Fruit fly (Drosophila melanogaster): ENCODE data around the gene MED20.
A peak's percentile ranks its signal among the peaks of the same experiment; 100 is the strongest.

MED20 gene

DNA sequence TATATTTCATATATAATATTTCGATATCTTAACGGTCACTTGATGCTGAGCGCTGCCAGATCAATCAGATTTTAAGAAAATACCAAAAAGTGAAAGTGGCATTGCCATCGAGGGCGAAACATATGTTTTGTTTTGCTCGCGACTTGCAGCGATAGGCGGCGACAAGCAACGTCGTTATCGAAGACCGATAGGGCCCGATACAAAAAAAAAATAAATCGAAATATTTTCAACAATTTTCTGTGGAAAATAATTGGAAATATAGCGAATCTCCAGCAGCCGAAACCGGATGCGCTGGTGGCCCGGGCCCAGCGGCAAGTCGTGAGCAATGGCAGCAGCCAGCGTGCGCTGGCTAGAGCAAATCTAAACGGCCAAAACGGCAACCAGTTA lies 29.4 kb downstream of the MED20 start, which contains the start of gene Megf8 (continued):
- TF ChIP-seq Bgb (GFP tag; IDR thresholded peaks at IDR 0.05; ENCODE audit: partially characterized antibody) (peak; percentile 77), trem (tag; optimal IDR thresholded peaks at IDR 0.05) (peak; percentile 9), HLH4C (GFP tag; IDR thresholded peaks at IDR 0.05; ENCODE audit: partially characterized antibody) (peak; percentile 75), CG4617 (GFP tag; optimal IDR thresholded peaks at IDR 0.05; ENCODE audit: borderline replicate concordance) (peak; percentile 35), nerfin-2 (GFP tag; IDR thresholded peaks at IDR 0.05; ENCODE audit: partially characterized antibody) (peak; percentile 75), CG34224 (GFP tag; IDR thresholded peaks at IDR 0.05; ENCODE audit: partially characterized antibody) (peak; percentile 84), stwl (tag; optimal IDR thresholded peaks at IDR 0.05) (peak; percentile 51), bbx (GFP tag; IDR thresholded peaks at IDR 0.05; ENCODE audit: partially characterized antibody) (peak; percentile 82), Mes4 (GFP tag; optimal IDR thresholded peaks at IDR 0.05) (no peak), B-H1 (GFP tag; IDR thresholded peaks at IDR 0.05) (no peak), vnd (GFP tag; IDR thresholded peaks at IDR 0.05; ENCODE audit: partially characterized antibody) (peak; percentile 16), CG2889 (GFP tag; IDR thresholded peaks at IDR 0.05) (no peak), Hr51 (GFP tag; optimal IDR thresholded peaks at IDR 0.05) (no peak), chinmo (GFP tag; IDR thresholded peaks at IDR 0.05; ENCODE audit: partially characterized antibody) (peak; percentile 92), CG10321 (GFP tag; IDR thresholded peaks at IDR 0.05) (no peak), crp (GFP tag; optimal IDR thresholded peaks at IDR 0.05) (peak; percentile 48 to 90), rib (GFP tag; IDR thresholded peaks at IDR 0.05) (0 out of 2 replicates have a peak, but pooled peaks have one; percentile 35), sna (GFP tag; IDR thresholded peaks at IDR 0.05; ENCODE audit: partially characterized antibody) (peak; percentile 55), Blimp-1 (GFP tag; optimal IDR thresholded peaks at IDR 0.05) (peak; percentile 100), ato (GFP tag; IDR thresholded peaks at IDR 0.05; ENCODE audit: partially characterized antibody) (peak; percentile 77), MESR4 (GFP tag; optimal IDR thresholded peaks at IDR 0.05) (peak; percentile 77), CG6791 (GFP tag; IDR thresholded peaks at IDR 0.05; ENCODE audit: partially characterized antibody) (peak; percentile 74), CG6689 (GFP tag; IDR thresholded peaks at IDR 0.05) (no peak), unc-4 (GFP tag; IDR thresholded peaks at IDR 0.05; ENCODE audit: partially characterized antibody) (peak; percentile 53; the same call in 1 of the 2 replicates), amos (GFP tag; IDR thresholded peaks at IDR 0.05; ENCODE audit: partially characterized antibody) (peak; percentile 61; the same call in 1 of the 2 replicates), CG16813 (GFP tag; IDR thresholded peaks at IDR 0.05; ENCODE audit: partially characterized antibody) (peak; percentile 5; the same call in 2 of the 3 replicates), CG2120 (GFP tag; optimal IDR thresholded peaks at IDR 0.05) (no peak), tna (GFP tag; IDR thresholded peaks at IDR 0.05; ENCODE audit: partially characterized antibody) (peak; percentile 72), Max (GFP tag; optimal IDR thresholded peaks at IDR 0.05) (no peak), CG13287 (GFP tag; IDR thresholded peaks at IDR 0.05; ENCODE audit: partially characterized antibody) (peak; percentile 60), Dref (GFP tag; IDR thresholded peaks at IDR 0.05) (peak; percentile 83), Doc3 (GFP tag; IDR thresholded peaks at IDR 0.05; ENCODE audit: partially characterized antibody) (peak; percentile 31; the same call in 1 of the 3 replicates), YL-1 (GFP tag; optimal IDR thresholded peaks at IDR 0.05) (peak; percentile 73)

DNA sequence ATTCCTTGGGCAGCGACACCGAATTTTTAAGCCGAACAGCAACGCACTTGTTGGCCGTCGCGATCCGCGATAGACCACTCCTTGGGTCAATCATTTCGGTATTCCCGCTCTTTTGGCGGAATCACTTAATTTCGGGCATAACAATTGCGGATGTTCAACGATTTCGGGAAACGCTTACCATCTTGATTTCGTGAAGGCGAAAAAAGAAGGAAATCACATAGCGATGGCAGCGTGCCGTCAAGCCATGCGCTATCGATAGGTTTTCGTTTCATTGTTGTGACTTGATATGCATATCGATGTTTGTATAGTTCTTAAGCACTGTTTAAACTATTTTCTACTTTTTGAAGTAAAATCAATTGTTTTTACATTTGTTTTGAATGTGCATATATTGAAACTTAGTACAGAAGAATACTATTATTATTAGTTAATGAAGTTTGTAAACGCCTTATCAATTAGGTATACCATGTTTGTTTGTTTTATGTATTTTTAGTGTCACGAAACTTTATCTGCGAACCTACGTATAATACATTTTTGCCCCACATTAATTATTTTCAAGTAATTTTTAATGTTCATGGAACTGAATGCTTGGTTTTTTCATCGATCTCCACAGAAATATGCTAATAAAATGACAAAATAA lies 29.9 kb downstream of the MED20 start, which contains the start of gene RpL36A:
Gene RpL36A (minus strand): TSS at position 265 of the 637 bp plus-strand sequence.
- TF ChIP-seq Ets97D (GFP tag; optimal IDR thresholded peaks at IDR 0.05) (peak; percentile 98), CG10462 (GFP tag; optimal IDR thresholded peaks at IDR 0.05) (no peak), gfzf (GFP tag; optimal IDR thresholded peaks at IDR 0.05) (no peak), CG10267 (tag; optimal IDR thresholded peaks at IDR 0.05) (peak; percentile 63), CG34376 (GFP tag; optimal IDR thresholded peaks at IDR 0.05) (peak; percentile 85), MESR4 (GFP tag; optimal IDR thresholded peaks at IDR 0.05) (peak; percentile 100), crp (GFP tag; optimal IDR thresholded peaks at IDR 0.05) (no peak), lola (GFP tag; optimal IDR thresholded peaks at IDR 0.05) (no peak), al (GFP tag; IDR thresholded peaks at IDR 0.05) (0 out of 2 replicates have a peak, but pooled peaks have one; percentile 23), CG6813 (GFP tag; optimal IDR thresholded peaks at IDR 0.05) (peak; percentile 52), grau (tag; optimal IDR thresholded peaks at IDR 0.05) (peak; percentile 60), CG17912 (GFP tag; optimal IDR thresholded peaks at IDR 0.05) (peak; percentile 72), Hr51 (GFP tag; optimal IDR thresholded peaks at IDR 0.05) (peak; percentile 29 to 47), Hsf (GFP tag; optimal IDR thresholded peaks at IDR 0.05) (peak; percentile 55), CG15269 (tag; optimal IDR thresholded peaks at IDR 0.05) (no peak), Nf-YC (tag; optimal IDR thresholded peaks at IDR 0.05) (no peak)

Measured in whole organism, embryonic.